Worm (Caenorhabditis elegans) whole organism, L3 larva: ENCODE measurements around the gene D1086.3.

Experiments used
- R02D3.7 ChIP-seq: fragments of 150-350 bp; optimal IDR thresholded peaks from 2 replicates; lab custom pipeline; 2014; ENCODE audit warnings: missing biosample characterization, missing genetic modification characterization
- fos-1 ChIP-seq: fragments of 150-350 bp; optimal IDR thresholded peaks from 2 replicates; lab custom pipeline; 2014; ENCODE audit warnings: missing biosample characterization, missing genetic modification characterization
- jun-1 ChIP-seq: fragments of 150-350 bp; optimal IDR thresholded peaks from 2 replicates; lab custom pipeline; 2014; ENCODE audit warnings: missing biosample characterization, missing genetic modification reagents, missing genetic modification characterization
- lin-39 ChIP-seq: fragments of 150-350 bp; optimal IDR thresholded peaks from 2 replicates; lab custom pipeline; 2018; ENCODE audit warnings: missing biosample characterization, missing genetic modification reagents, missing genetic modification characterization
- nhr-23 ChIP-seq: fragments of 150-350 bp; optimal IDR thresholded peaks from 2 replicates; lab custom pipeline; 2014; ENCODE audit warnings: missing biosample characterization, missing genetic modification reagents, missing genetic modification characterization
- pqm-1 ChIP-seq: fragments of 150-350 bp; optimal IDR thresholded peaks from 2 replicates; lab custom pipeline; 2017; ENCODE audit warnings: missing biosample characterization, missing genetic modification characterization, inconsistent platforms
- unc-62 ChIP-seq: fragments of 150-350 bp; sonication (generic microtip); optimal IDR thresholded peaks from 4 replicates; lab custom pipeline; 2014; ENCODE audit warnings: missing biosample characterization, missing genetic modification reagents, missing genetic modification characterization

DNA sequence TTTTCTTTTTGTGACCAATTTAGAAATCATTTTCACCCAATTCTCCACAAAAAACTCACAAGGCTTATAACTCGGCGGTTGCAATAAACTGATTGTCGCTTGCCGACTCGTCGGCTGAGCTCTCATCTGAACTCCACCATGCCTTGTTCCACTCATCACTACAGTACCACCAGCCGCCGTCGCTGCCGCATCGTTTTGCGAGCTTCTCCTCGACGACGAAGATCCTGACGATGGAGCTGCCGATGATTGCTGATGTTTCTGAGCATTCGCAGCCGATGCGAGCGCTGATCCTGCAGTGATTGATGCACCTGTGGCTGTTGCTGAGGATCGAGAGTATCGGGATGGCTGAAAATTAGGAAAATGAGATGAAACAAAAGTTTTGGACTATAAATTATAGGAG is 28.1 kb downstream of the D1086.3 start:
- TF ChIP-seq fos-1 (tag; lab: Kevin White, UChicago) (no peak), pqm-1 (no peak), jun-1 (tag; lab: Kevin White, UChicago) (no peak), unc-62 (no peak), nhr-23 (tag; lab: Kevin White, UChicago) (no peak), lin-39 (no peak), R02D3.7 (no peak)
